Worm (Caenorhabditis elegans): ENCODE data around the gene Y53G8AM.4.

Y53G8AM.4 gene

DNA sequence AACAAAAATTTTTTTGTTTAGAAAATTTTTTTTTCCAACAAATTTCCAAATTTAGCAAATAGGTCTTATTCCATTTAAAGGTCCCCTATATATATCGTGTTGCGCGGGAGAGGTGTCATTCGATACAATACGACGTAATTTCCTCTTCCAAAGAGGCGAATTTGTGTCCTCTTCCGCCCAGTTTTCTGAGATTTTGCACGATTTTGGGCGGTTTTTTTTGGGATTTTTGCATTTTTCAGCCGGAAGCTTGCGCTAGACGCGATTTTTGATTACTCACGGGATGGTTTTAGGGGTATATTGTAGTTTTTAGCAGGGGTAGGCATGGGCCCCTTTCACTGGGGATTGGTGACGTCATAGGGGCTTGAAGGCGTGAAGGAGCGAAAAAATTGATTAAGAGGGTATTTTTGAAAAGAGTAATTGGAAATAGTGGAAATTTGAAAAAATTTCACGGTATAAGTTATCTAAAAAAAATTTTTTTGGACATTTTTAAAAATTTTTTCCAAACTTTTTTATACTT is 4.8 kb downstream of the Y53G8AM.4 start, which contains the start of gene Y53G8AL.4:
Gene Y53G8AL.4 (minus strand): TSS at position 51 of the 517 bp plus-strand sequence.
- no peak for TF ChIP-seq odd-2 (tag; optimal IDR thresholded peaks at IDR 0.05)
- no peak for TF ChIP-seq che-1 (tag; optimal IDR thresholded peaks at IDR 0.05)
- TF ChIP-seq elt-4 (tag; optimal IDR thresholded peaks at IDR 0.05), result no peak
- TF ChIP-seq C08G9.2 (tag; optimal IDR thresholded peaks at IDR 0.05), result no peak
- no peak for TF ChIP-seq C38D4.7 (GFP tag; optimal IDR thresholded peaks at IDR 0.05)
- TF ChIP-seq sox-2 (GFP tag; IDR thresholded peaks at IDR 0.05), result no peak
- no peak for TF ChIP-seq ceh-24 (tag; optimal IDR thresholded peaks at IDR 0.05)
- no peak for TF ChIP-seq npax-4 (tag; optimal IDR thresholded peaks at IDR 0.05)
- no peak for TF ChIP-seq pqm-1 (tag; optimal IDR thresholded peaks at IDR 0.05)
- TF ChIP-seq ttx-3 (tag; optimal IDR thresholded peaks at IDR 0.05), result no peak

DNA sequence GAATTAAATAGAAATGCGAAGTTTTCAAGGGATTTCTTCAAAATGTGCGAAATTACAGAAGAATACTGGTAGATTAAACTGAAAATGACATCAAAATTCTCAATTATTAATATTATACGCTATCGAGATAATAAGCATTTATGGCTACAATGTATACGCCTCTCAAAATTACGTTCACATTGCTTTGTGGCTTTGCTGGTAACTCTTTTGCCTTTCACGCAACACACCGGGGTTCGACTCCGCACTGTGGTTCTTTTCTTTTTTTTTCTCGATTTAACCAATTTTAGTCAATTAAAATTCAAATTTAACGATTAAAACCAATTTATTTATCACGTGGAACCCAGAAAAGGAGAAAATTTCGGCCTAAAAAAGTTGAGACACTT is 6.4 kb downstream of the Y53G8AM.4 start:
- TF ChIP-seq che-1 (tag; optimal IDR thresholded peaks at IDR 0.05) (peak; percentile 19), unc-86 (tag; optimal IDR thresholded peaks at IDR 0.05) (peak; percentile 12), ceh-48 (tag; optimal IDR thresholded peaks at IDR 0.05) (peak; percentile 15), pag-3 (tag; optimal IDR thresholded peaks at IDR 0.05; ENCODE audit: borderline replicate concordance) (no peak), C38D4.7 (GFP tag; optimal IDR thresholded peaks at IDR 0.05) (peak; percentile 33)

DNA sequence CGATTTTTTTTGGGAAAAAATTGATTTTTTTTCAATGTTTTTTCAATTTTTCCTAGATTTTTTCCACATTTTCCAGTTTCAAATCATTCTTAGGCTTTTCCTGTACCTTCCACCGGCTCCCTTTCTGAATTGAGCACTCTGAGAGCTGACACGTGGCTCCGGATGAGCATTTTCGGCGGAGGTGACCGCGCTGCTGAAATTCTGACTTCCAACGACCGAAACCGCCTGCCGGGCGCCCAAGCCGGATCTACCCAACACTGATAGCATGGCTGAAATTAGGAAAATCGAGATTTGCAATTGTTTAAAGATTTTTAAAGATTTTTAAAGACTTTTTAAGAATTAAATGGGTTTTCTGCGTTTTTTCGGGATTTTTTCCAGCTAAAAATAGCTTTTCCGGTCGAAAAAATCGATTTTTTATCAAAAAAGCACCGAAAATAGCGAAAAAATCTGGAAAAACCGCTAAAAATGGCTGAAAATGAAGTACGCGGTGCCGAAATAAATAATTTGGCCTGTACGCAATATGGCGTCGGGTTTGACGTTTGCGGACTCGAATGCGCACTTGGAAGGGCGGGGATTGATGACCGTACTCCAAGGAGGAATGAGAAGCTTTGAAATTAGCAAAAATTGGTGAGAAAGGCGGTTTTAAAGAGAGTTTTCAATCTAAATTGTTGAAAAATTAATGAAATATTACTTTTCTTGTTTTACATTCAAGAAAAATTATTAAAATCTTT is 7.0 kb downstream of the Y53G8AM.4 start, which contains the start of gene nduf-9:
Gene nduf-9 (minus strand): TSS at position 269 of the 731 bp plus-strand sequence.
- TF ChIP-seq ceh-30 (tag; optimal IDR thresholded peaks at IDR 0.05) (peak; percentile 50), nfya-1 (tag; optimal IDR thresholded peaks at IDR 0.05) (peak; percentile 69), unc-42 (tag; optimal IDR thresholded peaks at IDR 0.05) (peak; percentile 47), elt-2 (tag; optimal IDR thresholded peaks at IDR 0.05) (peak; percentile 12), C08G9.2 (tag; optimal IDR thresholded peaks at IDR 0.05) (peak; percentile 24), C38D4.7 (GFP tag; optimal IDR thresholded peaks at IDR 0.05) (no peak)

DNA sequence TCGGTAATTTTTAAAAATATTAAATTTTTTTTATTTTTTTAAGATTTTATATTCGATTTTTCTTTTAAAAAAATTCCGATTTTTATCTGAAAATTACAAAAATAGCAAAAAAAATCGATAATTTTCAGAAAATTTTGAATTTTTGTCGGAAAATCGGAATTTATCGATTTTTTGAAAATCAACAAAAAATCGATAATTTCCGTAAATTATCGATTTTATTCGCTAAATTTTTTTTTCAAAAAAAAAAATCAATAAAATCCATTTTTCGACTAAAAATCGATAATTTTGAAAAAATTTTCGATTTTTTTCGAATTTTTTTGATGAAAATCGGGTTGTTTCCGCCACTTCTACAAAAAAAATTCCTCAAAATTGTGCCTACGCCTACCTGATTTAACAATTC is 13.1 kb downstream of the Y53G8AM.4 start:
- TF ChIP-seq pqm-1 (tag; optimal IDR thresholded peaks at IDR 0.05) (no peak), ceh-48 (tag; optimal IDR thresholded peaks at IDR 0.05) (peak; percentile 41), elt-4 (tag; optimal IDR thresholded peaks at IDR 0.05) (no peak)

DNA sequence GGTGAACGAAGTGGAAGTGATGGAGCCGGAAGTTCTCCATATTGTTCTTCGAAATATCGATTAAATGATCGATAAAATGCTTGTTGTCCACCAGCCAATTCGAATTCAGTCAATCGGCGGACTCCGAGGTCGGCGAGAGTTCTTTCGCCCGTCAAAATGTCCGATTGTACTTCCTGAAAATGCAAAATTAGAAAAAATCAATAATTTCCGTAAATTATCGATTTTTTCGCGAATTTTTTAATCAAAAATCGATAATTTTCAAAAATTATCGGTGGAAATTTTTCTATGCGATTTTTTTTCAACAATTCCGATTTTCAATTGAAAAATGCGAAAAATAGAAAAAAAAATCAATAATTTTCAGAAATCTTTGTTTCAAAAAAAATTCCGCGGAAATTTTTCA is 13.5 kb downstream of the Y53G8AM.4 start:
- no peak for TF ChIP-seq ceh-22 (tag; optimal IDR thresholded peaks at IDR 0.05)
- TF ChIP-seq hlh-30 (tag; optimal IDR thresholded peaks at IDR 0.05; ENCODE audit: insufficient read depth), result no peak
- no peak for TF ChIP-seq lin-11 (tag; optimal IDR thresholded peaks at IDR 0.05)
- no peak for TF ChIP-seq eyg-1 (tag; optimal IDR thresholded peaks at IDR 0.05)
- no peak for TF ChIP-seq unc-42 (tag; optimal IDR thresholded peaks at IDR 0.05)
- TF ChIP-seq nhr-232 (tag; optimal IDR thresholded peaks at IDR 0.05), result no peak
- no peak for TF ChIP-seq tbx-7 (tag; optimal IDR thresholded peaks at IDR 0.05)
- TF ChIP-seq ama-1 (optimal IDR thresholded peaks at IDR 0.05), result no peak
- no peak for TF ChIP-seq ref-2 (tag; optimal IDR thresholded peaks at IDR 0.05)
- no peak for TF ChIP-seq T23F11.4 (GFP tag; optimal IDR thresholded peaks at IDR 0.05)
- TF ChIP-seq npax-4 (tag; optimal IDR thresholded peaks at IDR 0.05), result no peak
- no peak for TF ChIP-seq ceh-19 (GFP tag; optimal IDR thresholded peaks at IDR 0.05)
- no peak for TF ChIP-seq ceh-31 (tag; optimal IDR thresholded peaks at IDR 0.05)
- no peak for TF ChIP-seq unc-55 (GFP tag; optimal IDR thresholded peaks at IDR 0.05)
- no peak for TF ChIP-seq ceh-24 (tag; optimal IDR thresholded peaks at IDR 0.05)
- TF ChIP-seq pag-3 (tag; optimal IDR thresholded peaks at IDR 0.05; ENCODE audit: borderline replicate concordance), result no peak
- TF ChIP-seq elt-4 (tag; optimal IDR thresholded peaks at IDR 0.05), result no peak
- TF ChIP-seq ceh-6 (GFP tag; optimal IDR thresholded peaks at IDR 0.05), result no peak

DNA sequence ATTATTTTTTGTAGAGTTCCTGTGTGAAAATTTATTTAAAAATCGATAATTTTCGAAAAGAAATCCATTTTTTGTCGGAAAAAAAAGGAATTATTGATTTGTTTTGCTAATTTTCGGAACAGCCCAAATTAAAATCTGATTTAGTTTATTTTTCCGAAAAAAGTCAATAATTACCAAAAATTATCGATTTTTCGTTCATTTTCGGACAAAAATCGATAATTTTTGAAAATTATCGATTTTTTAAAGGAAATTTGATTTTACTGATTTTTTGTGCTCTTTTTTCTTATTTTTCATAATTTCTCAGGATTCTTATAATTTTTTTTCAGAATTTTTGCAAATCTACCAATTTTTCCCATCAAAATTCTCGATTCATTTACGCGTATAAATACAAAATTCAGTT is 14.1 kb downstream of the Y53G8AM.4 start:
- TF ChIP-seq che-1 (tag; optimal IDR thresholded peaks at IDR 0.05), result no peak
- peak; percentile 18 for TF ChIP-seq ceh-48 (tag; optimal IDR thresholded peaks at IDR 0.05)
